Worm (Caenorhabditis elegans) whole organism, late embryonic: ENCODE data around the gene C04B4.6.
"Not testable (repeated sequence)": the region's sequence is repeated elsewhere in the genome, so short reads cannot be mapped to it uniquely, and the experiment has no call there.

Experiments used
- C38D4.7 ChIP-seq: fragments of 200-800 bp; sonication (Bioruptor generic); optimal IDR thresholded peaks from 2 replicates; lab custom pipeline; 2018; ENCODE audit warnings: mild to moderate bottlenecking, missing genetic modification characterization, moderate library complexity, missing compliant biosample characterization
- Y22D7AL.16 ChIP-seq: sonication (generic microtip); optimal IDR thresholded peaks from 2 replicates; lab custom pipeline; 2016; ENCODE audit warnings: missing genetic modification characterization, missing compliant biosample characterization
- ahr-1 ChIP-seq: sonication (generic microtip); optimal IDR thresholded peaks from 2 replicates; lab custom pipeline; 2016; ENCODE audit warnings: missing genetic modification characterization, missing compliant biosample characterization
- ama-1 ChIP-seq: fragments of 150-350 bp; optimal IDR thresholded peaks from 2 replicates; lab custom pipeline; 2014
- ceh-14 ChIP-seq: sonication (generic microtip); optimal IDR thresholded peaks from 2 replicates; lab custom pipeline; 2016; ENCODE audit warnings: missing genotype, missing genetic modification characterization, missing compliant biosample characterization
- ceh-22 ChIP-seq: sonication (generic microtip); optimal IDR thresholded peaks from 2 replicates; lab custom pipeline; 2017; ENCODE audit warnings: missing biosample characterization, missing genetic modification characterization
- ceh-24 ChIP-seq: sonication (generic microtip); optimal IDR thresholded peaks from 2 replicates; lab custom pipeline; 2016; ENCODE audit warnings: mild to moderate bottlenecking, missing genetic modification characterization, missing compliant biosample characterization
- ceh-34 ChIP-seq: sonication (generic microtip); optimal IDR thresholded peaks from 2 replicates; lab custom pipeline; 2016; ENCODE audit warnings: mild to moderate bottlenecking, missing genetic modification characterization, missing compliant biosample characterization
- ceh-48 ChIP-seq: sonication (generic microtip); optimal IDR thresholded peaks from 2 replicates; lab custom pipeline; 2016; ENCODE audit warnings: missing genetic modification characterization, inconsistent platforms, missing compliant biosample characterization
- che-1 ChIP-seq: sonication (generic microtip); optimal IDR thresholded peaks from 2 replicates; lab custom pipeline; 2016; ENCODE audit warnings: mild to moderate bottlenecking, missing genetic modification characterization, missing compliant biosample characterization
- elt-2 ChIP-seq: sonication (generic microtip); optimal IDR thresholded peaks from 2 replicates; lab custom pipeline; 2016; ENCODE audit warnings: missing genetic modification reagents, missing genetic modification characterization, missing compliant biosample characterization
- elt-4 ChIP-seq: sonication (generic microtip); optimal IDR thresholded peaks from 2 replicates; lab custom pipeline; 2016; ENCODE audit warnings: missing genetic modification characterization, missing compliant biosample characterization
- ets-4 ChIP-seq: sonication (generic microtip); optimal IDR thresholded peaks from 2 replicates; lab custom pipeline; 2016; ENCODE audit warnings: missing genetic modification characterization, missing compliant biosample characterization
- eyg-1 ChIP-seq: sonication (generic microtip); optimal IDR thresholded peaks from 2 replicates; lab custom pipeline; 2016; ENCODE audit warnings: missing genotype, missing genetic modification characterization, missing compliant biosample characterization
- fax-1 ChIP-seq: sonication (generic microtip); optimal IDR thresholded peaks from 2 replicates; lab custom pipeline; 2016; ENCODE audit warnings: missing genotype, missing genetic modification characterization, missing compliant biosample characterization
- fkh-10 ChIP-seq: fragments of 150-350 bp; optimal IDR thresholded peaks from 2 replicates; lab custom pipeline; 2014; ENCODE audit warnings: missing biosample characterization, missing genetic modification reagents, missing genetic modification characterization
- fkh-6 ChIP-seq: sonication (generic microtip); optimal IDR thresholded peaks from 2 replicates; lab custom pipeline; 2016; ENCODE audit warnings: missing genetic modification characterization, missing compliant biosample characterization
- gmeb-2 ChIP-seq: sonication (generic microtip); optimal IDR thresholded peaks from 2 replicates; lab custom pipeline; 2016; ENCODE audit warnings: missing genetic modification characterization, inconsistent platforms, missing compliant biosample characterization
- hlh-30 ChIP-seq: sonication (generic microtip); optimal IDR thresholded peaks from 2 replicates; lab custom pipeline; 2017; ENCODE audit warnings: antibody characterized with exemption, missing genetic modification characterization, missing compliant biosample characterization; ENCODE audit not compliant: insufficient read depth
- hlh-8 ChIP-seq: sonication (generic microtip); optimal IDR thresholded peaks from 2 replicates; lab custom pipeline; 2016; ENCODE audit warnings: missing genotype, missing genetic modification characterization, missing compliant biosample characterization
- lin-11 ChIP-seq: fragments of 200-800 bp; sonication (Bioruptor generic); optimal IDR thresholded peaks from 2 replicates; lab custom pipeline; 2018; ENCODE audit warnings: mild to moderate bottlenecking, missing genetic modification characterization, missing compliant biosample characterization
- madf-2 ChIP-seq: sonication (generic microtip); optimal IDR thresholded peaks from 2 replicates; lab custom pipeline; 2017; ENCODE audit warnings: missing genetic modification characterization, missing compliant biosample characterization
- mec-3 ChIP-seq: sonication (generic microtip); optimal IDR thresholded peaks from 2 replicates; lab custom pipeline; 2016; ENCODE audit warnings: borderline replicate concordance, missing genetic modification characterization, missing compliant biosample characterization
- nfya-1 ChIP-seq: sonication (generic microtip); optimal IDR thresholded peaks from 2 replicates; lab custom pipeline; 2017; ENCODE audit warnings: missing genetic modification characterization, mild to moderate bottlenecking, missing compliant biosample characterization, antibody characterized with exemption, moderate library complexity
- nhr-11 ChIP-seq: fragments of 150-350 bp; optimal IDR thresholded peaks from 2 replicates; lab custom pipeline; 2014; ENCODE audit warnings: missing biosample characterization, missing genetic modification characterization
- npax-4 ChIP-seq: sonication (generic microtip); optimal IDR thresholded peaks from 2 replicates; lab custom pipeline; 2016; ENCODE audit warnings: missing genetic modification characterization, missing compliant biosample characterization
- odd-2 ChIP-seq: sonication (generic microtip); optimal IDR thresholded peaks from 2 replicates; lab custom pipeline; 2017; ENCODE audit warnings: antibody characterized with exemption, mild to moderate bottlenecking, missing genetic modification characterization, missing compliant biosample characterization
- pag-3 ChIP-seq: sonication (generic microtip); optimal IDR thresholded peaks from 2 replicates; lab custom pipeline; 2016; ENCODE audit warnings: missing compliant biosample characterization, missing genetic modification characterization, borderline replicate concordance
- pat-9 ChIP-seq: fragments of 200-800 bp; sonication (Bioruptor generic); optimal IDR thresholded peaks from 2 replicates; lab custom pipeline; 2018; ENCODE audit warnings: mild to moderate bottlenecking, missing genetic modification characterization, moderate library complexity, missing compliant biosample characterization
- pax-1 ChIP-seq: fragments of 150-350 bp; optimal IDR thresholded peaks from 2 replicates; lab custom pipeline; 2014; ENCODE audit warnings: missing biosample characterization, missing genetic modification characterization
- pha-2 ChIP-seq: sonication (generic microtip); optimal IDR thresholded peaks from 2 replicates; lab custom pipeline; 2017; ENCODE audit warnings: mild to moderate bottlenecking, missing genetic modification characterization, missing compliant biosample characterization
- pha-4 ChIP-seq: fragments of 150-350 bp; optimal IDR thresholded peaks from 2 replicates; lab custom pipeline; 2018; ENCODE audit warnings: missing biosample characterization, missing genetic modification reagents, missing genetic modification characterization
- pros-1 ChIP-seq: fragments of 150-350 bp; optimal IDR thresholded peaks from 2 replicates; lab custom pipeline; 2014; ENCODE audit warnings: missing biosample characterization, missing genetic modification reagents, missing genetic modification characterization
- ref-2 ChIP-seq: sonication (generic microtip); optimal IDR thresholded peaks from 2 replicates; lab custom pipeline; 2016; ENCODE audit warnings: missing genetic modification characterization, missing compliant biosample characterization
- rnt-1 ChIP-seq: sonication (generic microtip); optimal IDR thresholded peaks from 2 replicates; lab custom pipeline; 2016; ENCODE audit warnings: missing genetic modification characterization, missing compliant biosample characterization
- sdc-2 ChIP-seq: sonication (generic microtip); optimal IDR thresholded peaks from 2 replicates; lab custom pipeline; 2016; ENCODE audit warnings: missing genotype, missing genetic modification characterization, missing compliant biosample characterization
- sox-2 ChIP-seq: fragments of 200-800 bp; sonication (Bioruptor generic); IDR thresholded peaks from 2 replicates; pipeline ENCODE4 v1.3.6; 2022; ENCODE audit warnings: missing genetic modification reagents, missing genetic modification characterization, missing compliant biosample characterization
- tbx-2 ChIP-seq: sonication (generic microtip); optimal IDR thresholded peaks from 2 replicates; lab custom pipeline; 2016; ENCODE audit warnings: missing genetic modification characterization, missing compliant biosample characterization
- tbx-7 ChIP-seq: sonication (generic microtip); optimal IDR thresholded peaks from 2 replicates; lab custom pipeline; 2016; ENCODE audit warnings: missing genotype, missing genetic modification characterization, missing compliant biosample characterization
- ttx-3 ChIP-seq: sonication (generic microtip); optimal IDR thresholded peaks from 2 replicates; lab custom pipeline; 2016; ENCODE audit warnings: missing genetic modification reagents, missing genetic modification characterization, missing compliant biosample characterization
- unc-3 ChIP-seq, 2 experiments: fragments of 200-800 bp in 1 of 2; sonication (Bioruptor generic) in 1 of 2; sonication (generic microtip) in 1 of 2; conservative IDR thresholded peaks in 1 of 2; optimal IDR thresholded peaks in 1 of 2; 2 replicates each; pipeline versions ENCODE4 v1.3.6 to Lab custom; 2016 to 2022; ENCODE audit warnings: missing compliant biosample characterization in 2 of 2, missing genetic modification characterization in 2 of 2, missing genetic modification reagents in 1 of 2
- zip-5 ChIP-seq: sonication (generic microtip); optimal IDR thresholded peaks from 2 replicates; lab custom pipeline; 2016; ENCODE audit warnings: missing genetic modification characterization, missing compliant biosample characterization
- ztf-16 ChIP-seq: sonication (generic microtip); optimal IDR thresholded peaks from 2 replicates; lab custom pipeline; 2017; ENCODE audit warnings: missing genetic modification characterization, missing compliant biosample characterization

The C04B4.6 gene

DNA sequence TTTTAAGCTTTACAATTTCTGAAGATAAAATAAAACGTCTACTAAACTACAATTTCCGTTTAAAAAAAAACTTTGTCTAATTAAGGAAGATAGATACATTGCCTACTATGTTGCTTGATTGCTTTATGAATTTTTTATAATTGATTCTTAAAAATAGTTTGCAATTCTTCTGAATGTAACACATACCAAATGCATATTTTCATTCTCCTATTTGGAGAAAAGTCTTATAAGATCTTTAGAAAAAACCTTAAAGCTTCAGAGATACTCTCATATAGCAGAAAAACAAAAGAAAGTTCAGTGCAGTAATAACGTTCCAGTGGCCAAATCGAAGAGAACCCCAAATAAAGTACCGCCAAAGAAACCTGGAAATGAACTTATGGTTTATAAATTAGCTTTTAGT lies 31.1 kb upstream of the C04B4.6 start, which contains the start of gene phf-32:
Gene phf-32 (plus strand): TSS at position 301 of the 400 bp plus-strand sequence.
- no peak for TF ChIP-seq ahr-1 (tag; lab: Kevin White, UChicago)
- TF ChIP-seq odd-2 (tag; lab: Kevin White, UChicago) = no peak
- no peak for TF ChIP-seq mec-3 (tag; lab: Kevin White, UChicago)
- TF ChIP-seq npax-4 (tag; lab: Kevin White, UChicago) = no peak
- TF ChIP-seq zip-5 (tag; lab: Kevin White, UChicago) = no peak
- TF ChIP-seq tbx-2 (tag; lab: Kevin White, UChicago) = no peak
- TF ChIP-seq che-1 = no peak
- no peak for TF ChIP-seq ceh-24
- TF ChIP-seq fax-1 (tag; lab: Kevin White, UChicago) = no peak
- no peak for TF ChIP-seq madf-2 (tag; lab: Kevin White, UChicago)
- TF ChIP-seq pat-9 (tag; lab: Kevin White, UChicago) = no peak
- no peak for TF ChIP-seq pax-1 (tag; lab: Kevin White, UChicago)
- TF ChIP-seq tbx-7 (tag; lab: Kevin White, UChicago) = no peak
- TF ChIP-seq fkh-10 (GFP tag; lab: Kevin White, UChicago) = no peak
- no peak for TF ChIP-seq gmeb-2
- no peak for TF ChIP-seq ceh-48 (tag; lab: Kevin White, UChicago)
- TF ChIP-seq, all 69 proteins: peak for 0

DNA sequence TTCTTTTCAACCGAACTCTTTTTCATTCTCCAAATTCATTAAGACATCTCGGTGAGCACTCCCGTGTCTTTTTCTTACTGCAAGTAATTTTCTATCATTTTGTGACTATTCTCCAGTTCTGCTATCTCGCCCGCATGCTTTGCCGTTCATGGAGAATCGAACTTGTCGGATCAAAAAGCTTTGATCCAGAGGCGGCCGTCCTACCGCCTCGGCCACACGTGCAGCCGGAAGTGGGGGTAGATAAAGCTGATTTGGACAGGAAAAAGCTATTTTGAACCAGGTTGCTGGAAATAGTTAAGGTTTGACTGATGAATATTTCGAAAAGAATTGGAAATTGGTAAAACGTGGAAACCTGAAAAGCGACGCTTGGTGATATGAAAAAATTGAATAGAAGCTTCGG lies 28.8 kb upstream of the C04B4.6 start:
- TF ChIP-seq mec-3 (tag; lab: Kevin White, UChicago) (no peak), pha-4 (tag; lab: Kevin White, UChicago) (no peak), ceh-34 (tag; lab: Kevin White, UChicago) (no peak), pag-3 (no peak), pros-1 (tag; lab: Kevin White, UChicago) (no peak), eyg-1 (tag; lab: Kevin White, UChicago) (no peak), nhr-11 (tag; lab: Kevin White, UChicago) (no peak), ttx-3 (tag; lab: Kevin White, UChicago) (no peak), fkh-6 (tag; lab: Kevin White, UChicago) (no peak), hlh-30 (no peak), rnt-1 (tag; lab: Kevin White, UChicago) (no peak)

DNA sequence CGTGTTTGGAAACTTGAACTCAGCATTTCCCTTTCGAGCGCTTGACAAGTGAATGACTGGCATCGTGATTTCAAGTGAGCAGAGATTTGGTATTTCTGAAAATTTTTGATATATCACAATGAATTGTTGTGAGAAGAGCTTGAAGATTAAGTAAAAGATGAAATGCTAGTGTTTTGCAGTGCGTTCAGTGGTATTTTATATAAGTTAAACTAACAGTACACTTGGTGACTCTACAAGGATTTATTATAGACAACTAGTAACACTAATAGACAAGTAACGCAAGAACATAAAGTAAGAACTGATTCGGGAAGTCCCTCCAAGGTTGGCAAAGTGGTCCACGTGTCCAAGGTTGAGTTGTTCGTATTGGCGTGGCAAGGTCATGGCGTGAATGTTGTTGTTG lies 27.3 kb upstream of the C04B4.6 start, which contains the start of gene dot-1.3:
Gene dot-1.3 (minus strand): TSS at position 101 of the 400 bp plus-strand sequence.
- not testable (repeated sequence) for TF ChIP-seq tbx-2, ceh-48, Y22D7AL.16 (tag; lab: Kevin White, UChicago)
- TF ChIP-seq, all 69 proteins: peak for 0; not testable (repeated sequence) for 69

DNA sequence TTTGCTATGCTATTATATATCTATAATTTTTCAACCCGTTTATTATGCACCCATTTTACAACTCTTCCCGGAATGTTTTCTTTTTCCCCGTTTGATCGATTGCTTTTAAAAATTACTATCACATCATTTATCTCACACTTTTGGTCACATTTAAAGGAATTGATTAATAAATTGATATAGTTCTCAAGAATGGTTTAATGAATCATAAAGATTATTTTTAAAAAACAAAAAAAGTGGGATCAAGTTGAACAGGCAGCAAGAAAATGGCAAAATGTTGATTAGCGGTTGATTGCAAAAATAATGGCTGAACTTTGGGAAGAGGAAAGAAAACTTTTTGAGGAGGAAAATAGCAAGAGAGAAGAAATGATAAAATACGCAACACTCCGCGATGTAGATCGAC lies 24.4 kb upstream of the C04B4.6 start, which contains the start of gene W06D11.5:
Gene W06D11.5 (plus strand): TSS at position 301 of the 400 bp plus-strand sequence.
- TF ChIP-seq fkh-6 (tag; lab: Kevin White, UChicago) (no peak), Y22D7AL.16 (tag; lab: Kevin White, UChicago) (no peak), elt-2 (tag; lab: Kevin White, UChicago) (no peak), C38D4.7 (no peak)

DNA sequence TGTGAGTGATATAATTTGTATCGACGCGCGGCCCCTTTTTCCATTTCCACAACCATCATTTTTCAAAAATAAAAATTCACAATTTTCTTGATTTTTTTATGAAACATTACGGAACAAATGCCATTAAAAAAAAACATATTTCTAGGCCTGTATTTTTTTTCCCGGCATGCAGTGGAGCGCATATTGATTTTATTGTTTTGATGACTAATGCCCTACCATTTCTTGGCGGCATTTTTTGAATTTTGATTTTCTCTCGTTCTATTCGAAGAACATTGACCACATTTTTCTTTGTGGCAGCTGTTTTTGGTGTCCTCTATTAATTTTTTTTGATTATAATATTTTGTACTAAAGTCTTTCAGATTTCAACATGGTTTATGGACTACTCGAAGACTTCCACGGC lies 22.8 kb upstream of the C04B4.6 start, which contains the start of gene W06D11.3:
Gene W06D11.3 (plus strand): TSS at position 360 of the 400 bp plus-strand sequence.
- TF ChIP-seq sdc-2 (tag; lab: Kevin White, UChicago) = no peak
- TF ChIP-seq ref-2 (tag; lab: Kevin White, UChicago) = no peak
- TF ChIP-seq ceh-22 (tag; lab: Kevin White, UChicago) = no peak
- TF ChIP-seq pha-4 (tag; lab: Kevin White, UChicago) = no peak
- TF ChIP-seq ets-4 (tag; lab: Kevin White, UChicago) = no peak
- TF ChIP-seq che-1 = no peak
- TF ChIP-seq sox-2 = no peak
- no peak for TF ChIP-seq hlh-8 (tag; lab: Kevin White, UChicago)
- no peak for TF ChIP-seq ztf-16
- no peak for TF ChIP-seq ceh-14 (tag; lab: Kevin White, UChicago)
- no peak for TF ChIP-seq pha-2 (tag; lab: Kevin White, UChicago)
- no peak for TF ChIP-seq unc-3 (GFP tag; conservative IDR thresholded peaks at IDR 0.05; lab: Robert Waterston, UW)
- no peak for TF ChIP-seq unc-3 (tag; optimal IDR thresholded peaks at IDR 0.05; lab: Kevin White, UChicago)
- TF ChIP-seq fax-1 (tag; lab: Kevin White, UChicago) = no peak
- no peak for TF ChIP-seq fkh-10 (GFP tag; lab: Kevin White, UChicago)
- TF ChIP-seq ama-1 = no peak
- no peak for TF ChIP-seq mec-3 (tag; lab: Kevin White, UChicago)
- no peak for TF ChIP-seq lin-11 (tag; lab: Kevin White, UChicago)
- no peak for TF ChIP-seq elt-4 (tag; lab: Kevin White, UChicago)
- TF ChIP-seq nfya-1 (tag; lab: Kevin White, UChicago) = no peak
- TF ChIP-seq ceh-34 (tag; lab: Kevin White, UChicago) = no peak
